Worm (Caenorhabditis elegans) whole organism, L1 larva: ENCODE results near the gene W02F12.8.

ENCODE experiments used
- F16B12.6 ChIP-seq: fragments of 150-350 bp; optimal IDR thresholded peaks from 2 replicates; lab custom pipeline; 2014; ENCODE audit warnings: missing biosample characterization, missing genetic modification characterization
- ceh-63 ChIP-seq: fragments of 200-800 bp; sonication (Bioruptor generic); optimal IDR thresholded peaks from 2 replicates; lab custom pipeline; 2018; ENCODE audit warnings: mild to moderate bottlenecking, missing genetic modification characterization, missing compliant biosample characterization
- ceh-82 ChIP-seq, 3 experiments: fragments of 150-350 bp in 1 of 3; sonication (generic microtip) in 2 of 3; optimal IDR thresholded peaks; 2 replicates each; lab custom pipeline; 2014 to 2017; ENCODE audit warnings: missing biosample characterization in 3 of 3, missing genetic modification characterization in 3 of 3
- ceh-88 ChIP-seq: fragments of 200-800 bp; sonication (Bioruptor generic); IDR thresholded peaks from 2 replicates; pipeline ENCODE4 v1.3.6; 2022; ENCODE audit warnings: missing genetic modification characterization, missing compliant biosample characterization
- dpl-1 ChIP-seq, 3 experiments: fragments of 150-350 bp in 2 of 3; sonication (generic microtip) in 1 of 3; optimal IDR thresholded peaks; 2 replicates each; lab custom pipeline; 2014 to 2017; ENCODE audit warnings: missing biosample characterization in 3 of 3, missing genetic modification characterization in 3 of 3, missing genetic modification reagents in 3 of 3
- dsc-1 ChIP-seq: sonication (generic microtip); optimal IDR thresholded peaks from 2 replicates; lab custom pipeline; 2016; ENCODE audit warnings: mild to moderate bottlenecking, missing genetic modification characterization, missing compliant biosample characterization
- efl-1 ChIP-seq, 4 experiments: fragments of 150-350 bp; optimal IDR thresholded peaks in 3 of 4; peaks in 1 of 4; 1 replicate in 1 of 4; 2 replicates in 3 of 4; lab custom pipeline; 2014; ENCODE audit warnings: missing biosample characterization in 2 of 4, missing genetic modification characterization in 2 of 4, missing genetic modification reagents in 2 of 4
- egl-13 ChIP-seq: sonication (generic microtip); optimal IDR thresholded peaks from 2 replicates; lab custom pipeline; 2016; ENCODE audit warnings: missing genotype, missing genetic modification reagents, missing genetic modification characterization, missing compliant biosample characterization
- egl-27 ChIP-seq, 2 experiments: fragments of 150-350 bp in 1 of 2; sonication (generic microtip); optimal IDR thresholded peaks; 3 replicates each; lab custom pipeline; 2017 to 2018; ENCODE audit warnings: missing biosample characterization in 2 of 2, missing genetic modification characterization in 2 of 2, missing genetic modification reagents in 2 of 2
- fkh-10 ChIP-seq: sonication (generic microtip); optimal IDR thresholded peaks from 2 replicates; lab custom pipeline; 2017; ENCODE audit warnings: missing biosample characterization, missing genetic modification reagents, missing genetic modification characterization
- fkh-4 ChIP-seq: sonication (generic microtip); optimal IDR thresholded peaks from 2 replicates; lab custom pipeline; 2016; ENCODE audit warnings: missing compliant biosample characterization, missing genetic modification characterization, borderline replicate concordance
- fkh-8 ChIP-seq: sonication (generic microtip); optimal IDR thresholded peaks from 2 replicates; lab custom pipeline; 2016; ENCODE audit warnings: mild to moderate bottlenecking, missing genetic modification characterization, missing compliant biosample characterization
- fos-1 ChIP-seq: fragments of 150-350 bp; optimal IDR thresholded peaks from 2 replicates; lab custom pipeline; 2014; ENCODE audit warnings: missing biosample characterization, missing genetic modification characterization
- hlh-4 ChIP-seq: sonication (generic microtip); optimal IDR thresholded peaks from 2 replicates; lab custom pipeline; 2016; ENCODE audit warnings: mild to moderate bottlenecking, missing genetic modification characterization, missing compliant biosample characterization
- hpl-2 ChIP-seq: fragments of 150-350 bp; optimal IDR thresholded peaks from 2 replicates; lab custom pipeline; 2014; ENCODE audit warnings: missing biosample characterization, missing genetic modification reagents, missing genetic modification characterization
- isw-1 ChIP-seq: fragments of 200-800 bp; sonication (Bioruptor generic); IDR thresholded peaks from 2 replicates; pipeline ENCODE4 v1.3.6; 2022; ENCODE audit warnings: missing genetic modification characterization, missing compliant biosample characterization
- lin-14 ChIP-seq: fragments of 200-800 bp; sonication (Bioruptor generic); optimal IDR thresholded peaks from 2 replicates; lab custom pipeline; 2018; ENCODE audit warnings: mild to moderate bottlenecking, missing genetic modification characterization, moderate library complexity, missing compliant biosample characterization
- lin-35 ChIP-seq, 2 experiments: fragments of 150-350 bp; optimal IDR thresholded peaks; 2 replicates each; lab custom pipeline; 2014; ENCODE audit warnings: missing biosample characterization in 2 of 2, missing genetic modification characterization in 2 of 2, missing genetic modification reagents in 2 of 2
- lin-39 ChIP-seq: fragments of 150-350 bp; optimal IDR thresholded peaks from 2 replicates; lab custom pipeline; 2014; ENCODE audit warnings: missing biosample characterization, missing genetic modification reagents, missing genetic modification characterization
- lsy-2 ChIP-seq, 2 experiments: fragments of 150-350 bp; optimal IDR thresholded peaks; 2 replicates each; lab custom pipeline; 2014; ENCODE audit warnings: missing biosample characterization in 2 of 2, missing genetic modification characterization in 2 of 2
- mdl-1 ChIP-seq, 2 experiments: fragments of 150-350 bp; optimal IDR thresholded peaks; 2 replicates each; lab custom pipeline; 2014 to 2017; ENCODE audit warnings: missing biosample characterization in 2 of 2, missing genetic modification characterization in 2 of 2, inconsistent platforms in 1 of 2
- mef-2 ChIP-seq: fragments of 150-350 bp; optimal IDR thresholded peaks from 2 replicates; lab custom pipeline; 2014; ENCODE audit warnings: missing biosample characterization, missing genetic modification characterization
- mep-1 ChIP-seq: fragments of 150-350 bp; optimal IDR thresholded peaks from 2 replicates; lab custom pipeline; 2014; ENCODE audit warnings: missing biosample characterization, missing genetic modification characterization
- nhr-19 ChIP-seq: fragments of 200-800 bp; sonication (Bioruptor generic); conservative IDR thresholded peaks from 2 replicates; pipeline ENCODE4 v1.3.6; 2022; ENCODE audit warnings: missing genetic modification characterization, missing compliant biosample characterization
- nhr-20 ChIP-seq: sonication (generic microtip); optimal IDR thresholded peaks from 2 replicates; lab custom pipeline; 2016; ENCODE audit warnings: mild to moderate bottlenecking, missing genetic modification characterization, missing compliant biosample characterization
- nhr-237 ChIP-seq: fragments of 150-350 bp; optimal IDR thresholded peaks from 2 replicates; lab custom pipeline; 2014; ENCODE audit warnings: missing biosample characterization, missing genetic modification characterization
- nhr-47 ChIP-seq: sonication (generic microtip); optimal IDR thresholded peaks from 2 replicates; lab custom pipeline; 2016; ENCODE audit warnings: mild to moderate bottlenecking, missing genetic modification characterization, moderate library complexity, missing compliant biosample characterization
- nhr-71 ChIP-seq: sonication (generic microtip); optimal IDR thresholded peaks from 2 replicates; lab custom pipeline; 2016; ENCODE audit warnings: mild to moderate bottlenecking, missing genetic modification characterization, moderate library complexity, missing compliant biosample characterization
- nhr-85 ChIP-seq: sonication (generic microtip); peaks from one replicate; lab custom pipeline; 2016; ENCODE audit warnings: missing genetic modification characterization, inconsistent platforms, missing compliant biosample characterization
- nhr-90 ChIP-seq: sonication (generic microtip); optimal IDR thresholded peaks from 2 replicates; lab custom pipeline; 2016; ENCODE audit warnings: mild to moderate bottlenecking, missing genetic modification characterization, missing compliant biosample characterization; ENCODE audit not compliant: poor library complexity
- pax-3 ChIP-seq: fragments of 200-800 bp; sonication (Bioruptor generic); optimal IDR thresholded peaks from 2 replicates; lab custom pipeline; 2018; ENCODE audit warnings: mild to moderate bottlenecking, missing genetic modification characterization, moderate library complexity, missing compliant biosample characterization
- rnt-1 ChIP-seq: sonication (generic microtip); optimal IDR thresholded peaks from 2 replicates; lab custom pipeline; 2016; ENCODE audit warnings: mild to moderate bottlenecking, missing genetic modification characterization, moderate library complexity, missing compliant biosample characterization
- snpc-4 ChIP-seq: fragments of 150-350 bp; optimal IDR thresholded peaks from 2 replicates; lab custom pipeline; 2014; ENCODE audit warnings: missing biosample characterization, missing genetic modification characterization
- snu-23 ChIP-seq: sonication (generic microtip); optimal IDR thresholded peaks from 2 replicates; lab custom pipeline; 2016; ENCODE audit warnings: missing genetic modification characterization, missing compliant biosample characterization
- sox-4 ChIP-seq: sonication (generic microtip); optimal IDR thresholded peaks from 2 replicates; lab custom pipeline; 2016; ENCODE audit warnings: missing genetic modification characterization, missing compliant biosample characterization
- swsn-7 ChIP-seq: sonication (generic microtip); optimal IDR thresholded peaks from 2 replicates; lab custom pipeline; 2016; ENCODE audit warnings: missing genetic modification characterization, missing compliant biosample characterization
- tbx-2 ChIP-seq: sonication (generic microtip); optimal IDR thresholded peaks from 2 replicates; lab custom pipeline; 2016; ENCODE audit warnings: missing genetic modification characterization, missing compliant biosample characterization
- unc-30 ChIP-seq: sonication (generic microtip); optimal IDR thresholded peaks from 2 replicates; lab custom pipeline; 2017; ENCODE audit warnings: missing biosample characterization, missing genetic modification characterization
- unc-86 ChIP-seq: sonication (generic microtip); optimal IDR thresholded peaks from 2 replicates; lab custom pipeline; 2016; ENCODE audit warnings: missing genetic modification characterization, missing compliant biosample characterization
- xbp-1 ChIP-seq: sonication (generic microtip); optimal IDR thresholded peaks from 2 replicates; lab custom pipeline; 2016; ENCODE audit warnings: missing genetic modification characterization, missing compliant biosample characterization
- ztf-11 ChIP-seq, 2 experiments: sonication (generic microtip); optimal IDR thresholded peaks; 2 replicates each; lab custom pipeline; 2016 to 2017; ENCODE audit warnings: missing genetic modification characterization in 2 of 2, missing biosample characterization in 1 of 2, missing compliant biosample characterization in 1 of 2

W02F12.8 gene

ce11 chrV:6661658-6662057, 32.9 kb downstream of the W02F12.8 start (continued):
- no peak for TF ChIP-seq nhr-90
- TF ChIP-seq ceh-63: no peak

- TF ChIP-seq efl-1 (optimal IDR thresholded peaks at IDR 0.05; lab: Kevin White, UChicago) (no peak), efl-1 (GFP tag; optimal IDR thresholded peaks at IDR 0.05 in 1 of 2; lab: Kevin White, UChicago) (no peak), nhr-85 (tag; lab: Kevin White, UChicago) (no peak), sox-4 (tag; lab: Kevin White, UChicago) (no peak), nhr-71 (no peak), lsy-2 (tag; optimal IDR thresholded peaks at IDR 0.05; lab: Kevin White, UChicago) (no peak), hpl-2 (GFP tag; lab: Kevin White, UChicago) (no peak), egl-27 (tag; optimal IDR thresholded peaks at IDR 0.05; lab: Kevin White, UChicago) (no peak), lin-35 (GFP tag; optimal IDR thresholded peaks at IDR 0.05; lab: Kevin White, UChicago) (no peak), F16B12.6 (no peak), fkh-10 (no peak), hlh-4 (no peak)
Measured at ce11 chrV:6659533-6659932, 35.0 kb downstream of the W02F12.8 start.

ce11 chrV:6658765-6659164, 35.8 kb downstream of the W02F12.8 start:
- TF ChIP-seq egl-13 (peak; percentile 58), nhr-90 (no peak), fos-1 (tag; lab: Kevin White, UChicago) (peak; percentile 30), unc-86 (tag; lab: Kevin White, UChicago) (peak; percentile 57), ceh-88 (no peak), swsn-7 (peak; percentile 35), unc-30 (tag; lab: Kevin White, UChicago) (no peak), tbx-2 (peak; percentile 53), snu-23 (peak; percentile 43), mdl-1 (tag; optimal IDR thresholded peaks at IDR 0.05; lab: Kevin White, UChicago) (peak in 1 of 2 experiments; percentile 46), fkh-10 (peak; percentile 72), lin-35 (GFP tag; optimal IDR thresholded peaks at IDR 0.05; lab: Kevin White, UChicago) (peak in 1 of 2 experiments; percentile 35), lin-39 (tag; lab: Kevin White, UChicago) (no peak), ceh-82 (tag; optimal IDR thresholded peaks at IDR 0.05; lab: Kevin White, UChicago) (peak; percentile 72 to 99 (median 91)), fkh-8 (tag; lab: Kevin White, UChicago) (peak; percentile 82), rnt-1 (tag; lab: Kevin White, UChicago) (peak; percentile 26), nhr-20 (tag; lab: Kevin White, UChicago) (peak; percentile 8), lin-14 (peak; percentile 84), xbp-1 (peak; percentile 35), dsc-1 (tag; lab: Kevin White, UChicago) (peak; percentile 48), ztf-11 (tag; optimal IDR thresholded peaks at IDR 0.05; lab: Kevin White, UChicago) (peak in 1 of 2 experiments; percentile 25), mep-1 (tag; lab: Kevin White, UChicago) (peak; percentile 23), fkh-4 (tag; lab: Kevin White, UChicago) (no peak), nhr-47 (tag; lab: Kevin White, UChicago) (peak; percentile 63), efl-1 (optimal IDR thresholded peaks at IDR 0.05; lab: Kevin White, UChicago) (peak in 1 of 2 experiments; percentile 30), efl-1 (GFP tag; optimal IDR thresholded peaks at IDR 0.05 in 1 of 2; lab: Kevin White, UChicago) (peak in 1 of 2 experiments; percentile 3), pax-3 (tag; lab: Kevin White, UChicago) (peak; percentile 22), mef-2 (tag; lab: Kevin White, UChicago) (no peak), nhr-237 (tag; lab: Kevin White, UChicago) (no peak), isw-1 (GFP tag; lab: Robert Waterston, UW) (peak; percentile 36), nhr-19 (peak; percentile 26), snpc-4 (tag; lab: Kevin White, UChicago) (peak; percentile 46), nhr-71 (peak; percentile 41), dpl-1 (GFP tag; optimal IDR thresholded peaks at IDR 0.05; lab: Kevin White, UChicago) (peak in 1 of 3 experiments; percentile 41), lsy-2 (tag; optimal IDR thresholded peaks at IDR 0.05; lab: Kevin White, UChicago) (peak in 1 of 2 experiments; percentile 51)
- TF ChIP-seq, all 84 proteins: peak for 27
